Worm (Caenorhabditis elegans) whole organism, mixed stage, embryonic: ENCODE measurements around the gene Y51H7C.3.

Experiments
- M03D4.4 ChIP-seq: sonication (generic microtip); optimal IDR thresholded peaks from 2 replicates; lab custom pipeline; 2017; ENCODE audit warnings: mild to moderate bottlenecking, missing genetic modification characterization, missing compliant biosample characterization
- bed-3 ChIP-seq: fragments of 200-800 bp; sonication (Bioruptor generic); optimal IDR thresholded peaks from 3 replicates; lab custom pipeline; 2018; ENCODE audit warnings: mild to moderate bottlenecking, missing genetic modification characterization, moderate library complexity, missing compliant biosample characterization
- ceh-39 ChIP-seq: fragments of 150-350 bp; optimal IDR thresholded peaks from 2 replicates; lab custom pipeline; 2014; ENCODE audit warnings: missing biosample characterization, missing genetic modification characterization
- ceh-43 ChIP-seq: fragments of 200-800 bp; sonication (Bioruptor generic); optimal IDR thresholded peaks from 2 replicates; lab custom pipeline; 2018; ENCODE audit warnings: mild to moderate bottlenecking, missing genetic modification characterization, moderate library complexity, missing compliant biosample characterization
- ceh-83 ChIP-seq: fragments of 200-800 bp; sonication (Bioruptor generic); optimal IDR thresholded peaks from 2 replicates; lab custom pipeline; 2018; ENCODE audit warnings: mild to moderate bottlenecking, missing genetic modification characterization, missing compliant biosample characterization
- ces-1 ChIP-seq: fragments of 150-350 bp; optimal IDR thresholded peaks from 2 replicates; lab custom pipeline; 2014; ENCODE audit warnings: missing biosample characterization, missing genetic modification reagents, missing genetic modification characterization
- drap-1 ChIP-seq: fragments of 200-800 bp; sonication (Bioruptor generic); optimal IDR thresholded peaks from 3 replicates; lab custom pipeline; 2018; ENCODE audit warnings: mild to moderate bottlenecking, missing genetic modification characterization, missing compliant biosample characterization
- elt-1 ChIP-seq: sonication (generic microtip); optimal IDR thresholded peaks from 2 replicates; lab custom pipeline; 2017; ENCODE audit warnings: missing genetic modification characterization, mild to moderate bottlenecking, missing compliant biosample characterization, antibody characterized with exemption, moderate library complexity, borderline replicate concordance; ENCODE audit not compliant: insufficient read depth
- elt-3 ChIP-seq: fragments of 150-350 bp; optimal IDR thresholded peaks from 2 replicates; lab custom pipeline; 2014; ENCODE audit warnings: missing biosample characterization, missing genetic modification characterization
- flh-1 ChIP-seq: fragments of 200-800 bp; sonication (Bioruptor generic); optimal IDR thresholded peaks from 2 replicates; lab custom pipeline; 2018; ENCODE audit warnings: mild to moderate bottlenecking, missing genetic modification characterization, moderate library complexity, missing compliant biosample characterization
- ham-2 ChIP-seq: fragments of 200-800 bp; sonication (Bioruptor generic); optimal IDR thresholded peaks from 2 replicates; lab custom pipeline; 2018; ENCODE audit warnings: mild to moderate bottlenecking, missing genetic modification characterization, missing compliant biosample characterization
- hlh-1 ChIP-seq: fragments of 150-350 bp; optimal IDR thresholded peaks from 2 replicates; lab custom pipeline; 2014; ENCODE audit warnings: missing biosample characterization, missing genetic modification reagents, missing genetic modification characterization
- lin-13 ChIP-seq: fragments of 150-350 bp; optimal IDR thresholded peaks from 2 replicates; lab custom pipeline; 2014; ENCODE audit warnings: missing biosample characterization, missing genetic modification characterization
- lin-32 ChIP-seq: fragments of 200-800 bp; sonication (Bioruptor generic); optimal IDR thresholded peaks from 2 replicates; lab custom pipeline; 2018; ENCODE audit warnings: mild to moderate bottlenecking, missing genetic modification characterization, missing compliant biosample characterization
- lsy-2 ChIP-seq: fragments of 150-350 bp; optimal IDR thresholded peaks from 2 replicates; lab custom pipeline; 2014; ENCODE audit warnings: missing biosample characterization, missing genetic modification characterization
- mab-5 ChIP-seq: fragments of 150-350 bp; optimal IDR thresholded peaks from 2 replicates; lab custom pipeline; 2014; ENCODE audit warnings: missing biosample characterization, missing genetic modification characterization
- mep-1 ChIP-seq: fragments of 150-350 bp; optimal IDR thresholded peaks from 2 replicates; lab custom pipeline; 2017; ENCODE audit warnings: missing biosample characterization, missing genetic modification reagents, missing genetic modification characterization, inconsistent platforms
- mls-2 ChIP-seq: sonication (generic microtip); optimal IDR thresholded peaks from 2 replicates; lab custom pipeline; 2016; ENCODE audit warnings: mild to moderate bottlenecking, missing genetic modification characterization, moderate library complexity, missing compliant biosample characterization
- nhr-12 ChIP-seq: fragments of 150-350 bp; optimal IDR thresholded peaks from 2 replicates; lab custom pipeline; 2014; ENCODE audit warnings: missing biosample characterization, missing genetic modification characterization
- nhr-237 ChIP-seq: fragments of 150-350 bp; optimal IDR thresholded peaks from 2 replicates; lab custom pipeline; 2014; ENCODE audit warnings: missing biosample characterization, missing genetic modification characterization
- nhr-76 ChIP-seq: sonication (generic microtip); optimal IDR thresholded peaks from 2 replicates; lab custom pipeline; 2017; ENCODE audit warnings: missing biosample characterization, missing genetic modification characterization
- pha-4 ChIP-seq: fragments of 150-350 bp; optimal IDR thresholded peaks from 2 replicates; lab custom pipeline; 2018; ENCODE audit warnings: missing biosample characterization, missing genetic modification reagents, missing genetic modification characterization
- snpc-4 ChIP-seq: fragments of 150-350 bp; optimal IDR thresholded peaks from 2 replicates; lab custom pipeline; 2014; ENCODE audit warnings: missing biosample characterization, missing genetic modification characterization
- sptf-1 ChIP-seq: sonication (generic microtip); optimal IDR thresholded peaks from 2 replicates; lab custom pipeline; 2017; ENCODE audit warnings: mild to moderate bottlenecking, missing genetic modification characterization, moderate library complexity, missing compliant biosample characterization
- tbx-8 ChIP-seq: fragments of 200-800 bp; sonication (Bioruptor generic); optimal IDR thresholded peaks from 2 replicates; lab custom pipeline; 2018; ENCODE audit warnings: mild to moderate bottlenecking, missing genetic modification characterization, moderate library complexity, missing compliant biosample characterization
- unc-120 ChIP-seq: sonication (generic microtip); optimal IDR thresholded peaks from 2 replicates; lab custom pipeline; 2017; ENCODE audit warnings: missing genetic modification characterization, missing compliant biosample characterization; ENCODE audit not compliant: poor library complexity, severe bottlenecking
- unc-39 ChIP-seq: fragments of 150-350 bp; optimal IDR thresholded peaks from 2 replicates; lab custom pipeline; 2014; ENCODE audit warnings: missing biosample characterization, missing genetic modification characterization
- unc-62 ChIP-seq: fragments of 150-350 bp; optimal IDR thresholded peaks from 2 replicates; lab custom pipeline; 2014; ENCODE audit warnings: missing biosample characterization, missing genetic modification reagents, missing genetic modification characterization
- ztf-11 ChIP-seq: fragments of 150-350 bp; optimal IDR thresholded peaks from 2 replicates; lab custom pipeline; 2014; ENCODE audit warnings: missing biosample characterization, missing genetic modification characterization

The Y51H7C.3 gene

DNA sequence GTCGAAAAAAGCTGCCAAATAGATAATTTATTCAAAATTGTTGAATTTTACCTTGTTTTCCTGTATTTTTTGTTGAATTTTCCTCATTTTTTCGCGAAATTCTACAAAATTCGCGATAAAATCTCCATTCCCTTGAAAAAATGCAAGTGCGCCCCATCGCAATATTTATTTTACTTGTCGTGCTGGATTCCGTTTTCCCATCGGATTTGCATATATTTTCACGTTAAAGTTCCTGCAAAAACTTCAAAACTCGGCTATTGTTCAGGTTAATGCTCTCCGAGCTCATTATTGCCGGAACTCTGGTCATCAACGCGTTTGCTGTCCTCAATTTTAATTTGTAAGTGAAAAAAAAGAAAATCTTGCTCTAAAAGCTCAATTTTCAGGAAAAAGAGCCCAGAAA lies 35.2 kb upstream of the Y51H7C.3 start, which contains the start of the genes Y51H7C.41 and cogc-4:
Gene Y51H7C.41 (plus strand): TSS at position 266 of the 400 bp plus-strand sequence.
Gene cogc-4 (plus strand): TSS at position 386 of the 400 bp plus-strand sequence.
- no peak for TF ChIP-seq ceh-39 (tag; lab: Kevin White, UChicago)
- TF ChIP-seq mab-5 (tag; lab: Kevin White, UChicago) = no peak
- TF ChIP-seq elt-3 = no peak
- TF ChIP-seq lin-32 (GFP tag; lab: Kevin White, UChicago) = no peak
- TF ChIP-seq mep-1 (tag; lab: Kevin White, UChicago) = no peak
- no peak for TF ChIP-seq nhr-76
- TF ChIP-seq hlh-1 = no peak
- no peak for TF ChIP-seq mls-2
- TF ChIP-seq ces-1 (GFP tag; lab: Kevin White, UChicago) = no peak
- TF ChIP-seq ztf-11 (tag; lab: Kevin White, UChicago) = no peak
- no peak for TF ChIP-seq flh-1 (GFP tag; lab: Kevin White, UChicago)
- TF ChIP-seq bed-3 (GFP tag; lab: Kevin White, UChicago) = no peak
- TF ChIP-seq lsy-2 (tag; lab: Kevin White, UChicago) = no peak

DNA sequence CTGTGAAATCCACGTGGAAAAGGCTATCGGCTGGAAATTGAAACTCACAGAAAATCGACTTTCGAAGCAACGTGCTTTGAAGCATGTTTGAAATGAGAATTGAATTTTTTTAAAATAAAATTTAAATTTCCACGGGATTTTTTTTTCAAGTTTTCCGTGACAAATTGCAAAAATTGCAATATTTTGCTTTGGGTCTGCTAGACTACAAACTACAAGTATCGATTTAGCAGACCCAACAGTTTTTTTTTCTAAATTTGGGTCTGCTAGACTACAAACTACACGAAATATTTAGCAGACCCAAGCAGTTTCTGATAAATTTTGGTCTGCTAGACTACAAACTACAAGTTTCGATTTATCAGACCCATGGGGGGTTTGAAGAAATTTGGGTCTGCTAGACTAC lies 26.9 kb upstream of the Y51H7C.3 start, which contains the start of gene Y51H7C.9:
Gene Y51H7C.9 (minus strand): TSS at position 101 of the 400 bp plus-strand sequence.
- TF ChIP-seq ces-1 (GFP tag; lab: Kevin White, UChicago) (no peak), drap-1 (GFP tag; lab: Kevin White, UChicago) (no peak), flh-1 (GFP tag; lab: Kevin White, UChicago) (no peak), nhr-76 (no peak), elt-3 (no peak), lin-32 (GFP tag; lab: Kevin White, UChicago) (no peak), unc-62 (GFP tag; lab: Kevin White, UChicago) (no peak), sptf-1 (tag; lab: Kevin White, UChicago) (no peak)

DNA sequence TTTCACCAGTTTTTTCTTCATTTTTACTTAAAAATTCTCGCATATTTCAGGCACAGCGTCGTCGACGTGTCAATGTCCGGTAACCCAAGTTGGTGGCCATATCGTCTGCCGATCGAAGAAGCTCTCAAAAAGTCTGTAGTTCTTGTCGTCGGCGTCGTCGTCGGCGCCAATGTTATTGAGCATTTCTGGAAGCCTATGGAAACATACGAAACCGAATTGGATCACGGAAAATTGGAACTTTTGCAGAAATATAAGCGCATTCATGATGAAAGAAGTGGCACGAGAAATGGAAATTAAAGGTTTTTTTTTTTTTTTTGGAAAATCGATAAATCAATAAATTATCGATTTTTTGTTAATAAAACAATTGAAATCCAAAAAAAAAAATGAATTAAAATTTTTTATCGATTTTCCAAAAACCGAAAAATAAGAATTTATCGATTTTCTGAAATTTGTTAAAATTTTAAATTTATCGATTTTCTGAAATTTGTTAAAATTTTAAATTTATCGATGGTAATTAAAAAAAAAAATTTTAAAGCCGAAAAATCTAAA lies 25.9 kb upstream of the Y51H7C.3 start, which contains the start of gene alkb-1:
Gene alkb-1 (plus strand): TSS at position 51 of the 549 bp plus-strand sequence.
- no peak for TF ChIP-seq ces-1 (GFP tag; lab: Kevin White, UChicago)
- TF ChIP-seq elt-3 = no peak
- no peak for TF ChIP-seq ceh-39 (tag; lab: Kevin White, UChicago)
- TF ChIP-seq snpc-4 (tag; lab: Kevin White, UChicago) = no peak
- no peak for TF ChIP-seq nhr-237 (tag; lab: Kevin White, UChicago)

DNA sequence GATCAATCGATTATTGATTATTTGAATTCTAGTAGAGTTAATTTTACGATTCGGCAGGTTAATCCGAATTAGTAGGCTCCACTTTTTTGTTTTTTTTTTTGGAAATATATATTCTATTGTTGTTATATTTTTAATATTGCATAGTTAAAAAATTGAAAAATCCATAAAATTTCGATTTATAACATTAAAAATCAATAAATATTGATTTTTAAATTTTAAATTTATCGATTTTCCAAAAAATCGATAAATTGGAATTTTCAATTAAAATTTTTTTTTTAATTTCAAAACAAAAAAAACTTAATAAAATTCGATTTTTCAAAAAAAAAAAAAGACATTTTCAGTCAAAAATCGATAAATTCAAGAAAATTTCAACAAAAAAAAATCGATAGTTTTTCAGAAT lies 18.3 kb upstream of the Y51H7C.3 start:
- TF ChIP-seq ceh-39 (tag; lab: Kevin White, UChicago) (no peak), ceh-83 (GFP tag; lab: Kevin White, UChicago) (no peak), elt-1 (tag; lab: Kevin White, UChicago) (no peak), snpc-4 (tag; lab: Kevin White, UChicago) (no peak), drap-1 (GFP tag; lab: Kevin White, UChicago) (no peak), unc-39 (tag; lab: Kevin White, UChicago) (no peak), lin-13 (no peak), tbx-8 (GFP tag; lab: Kevin White, UChicago) (no peak)

DNA sequence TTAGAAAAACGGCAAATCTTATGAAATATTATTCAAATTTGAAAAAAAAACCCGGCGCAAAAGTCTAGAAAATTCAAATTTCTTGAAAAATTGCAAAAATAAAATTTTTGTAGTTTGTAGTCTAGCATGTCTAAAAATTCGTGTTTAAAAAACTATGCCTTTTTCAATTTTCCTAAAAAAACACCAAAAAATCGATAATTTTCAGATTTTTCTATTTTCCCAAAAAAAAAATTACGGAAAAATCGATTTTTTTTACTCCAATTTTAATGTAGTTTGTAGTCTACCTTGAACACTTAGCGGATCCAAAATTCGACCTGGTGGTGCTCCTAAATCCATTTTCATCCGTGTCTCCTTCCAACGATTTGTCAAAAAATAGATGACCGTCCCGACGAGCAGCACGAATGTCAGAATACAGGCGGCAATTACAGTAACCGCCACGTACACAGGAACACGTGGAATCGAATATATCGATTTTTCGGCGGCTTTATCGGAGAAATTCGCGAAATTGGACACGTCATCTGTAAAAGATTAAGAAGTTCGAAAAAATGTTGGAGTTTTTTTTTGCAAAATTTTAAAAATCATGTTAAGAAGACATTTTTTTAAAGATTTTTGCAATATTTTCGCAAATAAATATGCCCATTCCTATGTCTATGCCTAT lies 17.4 kb upstream of the Y51H7C.3 start:
- TF ChIP-seq unc-120 (tag; lab: Kevin White, UChicago) (no peak), pha-4 (tag; lab: Kevin White, UChicago) (no peak), M03D4.4 (tag; lab: Kevin White, UChicago) (no peak), nhr-12 (tag; lab: Kevin White, UChicago) (no peak), elt-1 (tag; lab: Kevin White, UChicago) (no peak), ztf-11 (tag; lab: Kevin White, UChicago) (no peak), ceh-83 (GFP tag; lab: Kevin White, UChicago) (no peak)

DNA sequence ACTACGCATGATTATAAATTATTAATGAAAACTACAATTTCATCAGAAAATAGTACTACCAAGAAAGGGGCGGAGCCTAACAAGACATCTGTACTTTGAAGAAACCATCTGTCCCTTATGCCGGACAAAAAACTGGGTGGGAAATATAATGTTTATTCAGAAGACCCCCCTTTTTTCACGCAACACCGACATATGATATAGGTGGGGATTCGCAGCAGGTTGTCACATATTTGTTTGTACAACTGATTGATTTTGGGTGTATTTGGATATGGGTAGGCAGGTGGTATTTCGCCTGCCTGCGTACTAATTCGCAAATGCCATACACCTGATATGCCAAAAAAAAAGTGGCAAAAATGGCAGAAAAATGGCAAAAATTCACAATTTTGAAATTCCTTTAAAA lies 14.6 kb upstream of the Y51H7C.3 start, which contains the start of gene Y51H7C.10:
Gene Y51H7C.10 (minus strand): TSS at position 101 of the 400 bp plus-strand sequence.
- TF ChIP-seq unc-120 (tag; lab: Kevin White, UChicago) (no peak), lin-32 (GFP tag; lab: Kevin White, UChicago) (no peak), lsy-2 (tag; lab: Kevin White, UChicago) (no peak), snpc-4 (tag; lab: Kevin White, UChicago) (no peak), elt-1 (tag; lab: Kevin White, UChicago) (no peak), ztf-11 (tag; lab: Kevin White, UChicago) (no peak), ceh-39 (tag; lab: Kevin White, UChicago) (no peak), unc-62 (GFP tag; lab: Kevin White, UChicago) (no peak), elt-3 (no peak), nhr-237 (tag; lab: Kevin White, UChicago) (no peak), ham-2 (GFP tag; lab: Kevin White, UChicago) (no peak), flh-1 (GFP tag; lab: Kevin White, UChicago) (no peak), ceh-43 (no peak), lin-13 (no peak), M03D4.4 (tag; lab: Kevin White, UChicago) (no peak), pha-4 (tag; lab: Kevin White, UChicago) (no peak), mab-5 (tag; lab: Kevin White, UChicago) (no peak), bed-3 (GFP tag; lab: Kevin White, UChicago) (no peak)
